Fruit fly (Drosophila melanogaster): ENCODE measurements around the gene retinin.

dm6 chr3L:16359219-16359748 is 27.6 kb downstream of the retinin start, which contains the start of gene ringer:
- no peak for TF ChIP-seq CG8478 (optimal IDR thresholded peaks at IDR 0.05)
- no peak for TF ChIP-seq CTCF (optimal IDR thresholded peaks at IDR 0.05)
